Fruit fly (Drosophila melanogaster): Measurements from ENCODE around the gene klar.

Gene klar

DNA sequence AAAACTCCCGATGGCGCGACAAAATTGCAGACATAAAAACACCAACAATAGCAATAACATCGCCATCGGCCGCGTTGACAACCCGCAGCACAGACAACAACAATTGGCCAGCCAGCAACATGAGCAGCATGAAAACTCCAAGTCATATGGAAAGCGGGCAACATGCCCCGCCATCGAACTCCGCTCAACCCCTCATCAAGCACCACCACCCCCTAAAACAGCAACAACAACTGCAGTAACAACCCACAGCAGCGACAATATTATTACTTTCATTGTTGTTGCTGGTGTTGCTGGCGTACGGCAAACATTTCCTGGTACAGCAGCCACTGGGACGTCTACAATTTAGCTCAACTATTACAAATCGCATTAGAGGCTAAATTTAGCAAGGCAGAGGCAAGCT, 83.0 kb downstream of the klar start:
- TF ChIP-seq eg (GFP tag; IDR thresholded peaks at IDR 0.05) (0 out of 3 replicates have a peak, but pooled peaks have one; percentile 23), CG6808 (GFP tag; optimal IDR thresholded peaks at IDR 0.05) (no peak)

DNA sequence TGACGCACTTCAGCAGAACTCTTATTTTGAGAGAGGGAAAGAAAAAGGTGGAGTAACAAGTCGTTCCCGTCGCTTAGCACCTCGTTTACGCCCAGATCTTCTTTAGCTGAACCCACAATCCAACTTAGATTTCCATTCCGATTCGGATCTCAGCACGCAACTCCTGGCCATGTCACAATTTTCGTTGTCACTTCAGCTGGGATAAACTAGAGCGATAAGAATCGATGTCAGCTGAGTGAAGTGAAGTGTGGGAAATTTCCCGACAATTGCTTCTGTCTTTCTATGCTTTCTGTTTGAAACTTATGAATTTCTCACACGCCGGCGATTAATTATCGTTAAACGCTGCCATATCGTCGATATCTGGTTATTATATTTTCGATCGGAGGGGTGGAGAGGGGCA, 84.0 kb downstream of the klar start:
- TF ChIP-seq CG3032 (tag; optimal IDR thresholded peaks at IDR 0.05) (no peak), Lpt (GFP tag; optimal IDR thresholded peaks at IDR 0.05) (no peak), CG7368 (GFP tag; optimal IDR thresholded peaks at IDR 0.05) (no peak), fkh (GFP tag; optimal IDR thresholded peaks at IDR 0.05) (no peak), CG4318 (GFP tag; optimal IDR thresholded peaks at IDR 0.05) (no peak), CG10669 (GFP tag; optimal IDR thresholded peaks at IDR 0.05) (no peak), dac (GFP tag; optimal IDR thresholded peaks at IDR 0.05) (no peak), spab (GFP tag; optimal IDR thresholded peaks at IDR 0.05) (no peak), CG11294 (GFP tag; IDR thresholded peaks at IDR 0.05) (no peak), Hr39 (GFP tag; optimal IDR thresholded peaks at IDR 0.05) (no peak), Blimp-1 (GFP tag; optimal IDR thresholded peaks at IDR 0.05) (no peak), CG1621 (tag; optimal IDR thresholded peaks at IDR 0.05) (no peak), svp (GFP tag) (no peak)

DNA sequence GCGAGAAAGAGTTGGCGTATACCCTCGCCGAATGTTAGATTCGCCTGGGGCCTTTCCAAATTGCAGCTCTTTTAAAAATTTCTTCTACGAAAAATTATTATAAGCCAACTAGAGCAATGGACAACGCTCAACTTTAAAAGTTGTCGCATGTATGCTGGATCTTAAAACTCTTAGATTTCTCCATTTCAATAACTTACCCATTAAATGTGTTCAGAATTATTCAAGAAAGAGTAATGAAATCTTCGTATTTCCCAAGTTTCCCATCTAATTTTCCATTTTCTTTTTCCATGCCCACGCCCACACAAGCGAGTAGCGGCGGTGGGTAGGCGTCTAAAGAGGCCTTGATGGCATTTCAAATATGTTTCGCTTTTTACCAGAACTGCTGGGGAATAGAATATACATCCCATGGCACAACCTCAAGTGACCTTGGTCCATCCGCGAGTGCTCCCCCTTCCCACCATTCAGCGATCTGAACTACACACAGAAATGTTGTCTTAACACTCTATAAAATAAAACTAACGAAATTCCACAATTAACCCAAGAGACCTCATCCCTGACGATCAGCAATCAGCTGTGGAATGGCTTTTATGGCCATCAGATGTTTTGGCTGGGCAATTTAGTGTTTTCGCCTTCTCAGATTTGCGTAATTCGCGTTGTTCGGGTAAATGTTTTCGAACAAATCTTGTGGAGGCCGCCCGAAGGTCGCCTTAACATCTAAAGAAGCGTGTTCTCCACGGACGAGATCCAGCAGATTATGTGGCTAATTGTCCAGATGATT, 85.4 kb downstream of the klar start:
- TF ChIP-seq dac (GFP tag; optimal IDR thresholded peaks at IDR 0.05) (no peak), CG32006 (GFP tag; optimal IDR thresholded peaks at IDR 0.05) (peak; percentile 32)

dm6 chr3L:448050-449039, 92.1 kb downstream of the klar start:
- TF ChIP-seq Lpt (GFP tag; optimal IDR thresholded peaks at IDR 0.05) (peak; percentile 1), CG6163 (GFP tag; IDR thresholded peaks at IDR 0.05) (peak; percentile 27; the same call in 1 of the 3 replicates), eg (GFP tag; IDR thresholded peaks at IDR 0.05) (peak; percentile 37; the same call in 1 of the 3 replicates), pdm3 (GFP tag; optimal IDR thresholded peaks at IDR 0.05) (no peak), lz (GFP tag; optimal IDR thresholded peaks at IDR 0.05) (no peak), vri (GFP tag; optimal IDR thresholded peaks at IDR 0.05) (peak; percentile 47), Gug (GFP tag; IDR thresholded peaks at IDR 0.05) (no peak), Eip78C (GFP tag) (peak; percentile 20), svp (GFP tag) (peak; percentile 84), Sox102F (GFP tag; optimal IDR thresholded peaks at IDR 0.05) (no peak), ss (GFP tag; optimal IDR thresholded peaks at IDR 0.05) (no peak), CG6276 (GFP tag; optimal IDR thresholded peaks at IDR 0.05) (peak; percentile 11)

dm6 chr3L:447249-447648, 93.2 kb downstream of the klar start:
- TF ChIP-seq cyc (GFP tag; optimal IDR thresholded peaks at IDR 0.05) (no peak), CG6808 (GFP tag; optimal IDR thresholded peaks at IDR 0.05) (no peak), fd59A (GFP tag; optimal IDR thresholded peaks at IDR 0.05) (no peak), Ets96B (tag; optimal IDR thresholded peaks at IDR 0.05) (no peak), svp (GFP tag) (no peak), Hr39 (GFP tag; optimal IDR thresholded peaks at IDR 0.05) (no peak), CG11902 (GFP tag; optimal IDR thresholded peaks at IDR 0.05) (no peak), CG15336 (GFP tag; IDR thresholded peaks at IDR 0.05) (no peak), CG11294 (GFP tag; IDR thresholded peaks at IDR 0.05) (no peak), Gug (GFP tag; IDR thresholded peaks at IDR 0.05) (no peak), Eip78C (GFP tag) (no peak), esn (GFP tag; optimal IDR thresholded peaks at IDR 0.05) (no peak), CG16779 (tag; optimal IDR thresholded peaks at IDR 0.05) (no peak), pdm3 (GFP tag; optimal IDR thresholded peaks at IDR 0.05) (no peak), OdsH (GFP tag; optimal IDR thresholded peaks at IDR 0.05) (no peak)

Measured in whole organism, prepupa.